Worm (Caenorhabditis elegans): ENCODE results near the gene str-240.
A peak's percentile ranks its signal among the peaks of the same experiment; 100 is the strongest.
"Not testable (repeated sequence)": the region's sequence is repeated elsewhere in the genome, so short reads cannot be mapped to it uniquely, and the experiment has no call there.

Gene str-240

ce11 chrV:1561169-1561568 lies 39.4 kb upstream of the str-240 start:
- TF ChIP-seq F44E2.7 (GFP tag; IDR thresholded peaks at IDR 0.05) (peak; percentile 93; the same call in 1 of the 2 replicates), Y48G9A.11 (GFP tag; IDR thresholded peaks at IDR 0.05) (peak; percentile 69), ctbp-1 (GFP tag; IDR thresholded peaks at IDR 0.05) (peak; percentile 61; the same call in 1 of the 2 replicates), Y75B8A.6 (GFP tag; IDR thresholded peaks at IDR 0.05) (peak; percentile 67; the same call in 1 of the 2 replicates), saeg-2 (GFP tag; IDR thresholded peaks at IDR 0.05) (peak; percentile 65; the same call in 1 of the 2 replicates), snpc-1.2 (GFP tag; IDR thresholded peaks at IDR 0.05) (peak; percentile 85; the same call in 1 of the 2 replicates), F26F4.8 (GFP tag; conservative IDR thresholded peaks at IDR 0.05) (peak; percentile 98), madf-5 (GFP tag; IDR thresholded peaks at IDR 0.05) (peak; percentile 22 to 77; a peak in 2 of 4 replicates), ZK337.2 (GFP tag; IDR thresholded peaks at IDR 0.05) (peak; percentile 57; the same call in 1 of the 2 replicates), ceh-20 (GFP tag; IDR thresholded peaks at IDR 0.05) (peak; percentile 70), zip-11 (GFP tag; IDR thresholded peaks at IDR 0.05) (peak; percentile 77; the same call in 1 of the 2 replicates), vab-7 (GFP tag; IDR thresholded peaks at IDR 0.05) (peak; percentile 92), php-3 (GFP tag; IDR thresholded peaks at IDR 0.05) (peak; percentile 71; the same call in 1 of the 2 replicates), lin-1 (GFP tag; IDR thresholded peaks at IDR 0.05) (peak; percentile 84; the same call in 1 of the 2 replicates), tra-1 (GFP tag; IDR thresholded peaks at IDR 0.05) (peak; percentile 77), madf-9 (GFP tag; conservative IDR thresholded peaks at IDR 0.05) (peak; percentile 81), egl-43 (GFP tag; IDR thresholded peaks at IDR 0.05) (peak; percentile 97), mxl-2 (GFP tag; conservative IDR thresholded peaks at IDR 0.05) (peak; percentile 82), D1046.2 (GFP tag; IDR thresholded peaks at IDR 0.05) (peak; percentile 86), dmd-6 (GFP tag; IDR thresholded peaks at IDR 0.05) (peak; percentile 35; the same call in 1 of the 2 replicates), lin-38 (GFP tag; IDR thresholded peaks at IDR 0.05) (peak; percentile 84), pha-4 (GFP tag; IDR thresholded peaks at IDR 0.05) (peak; percentile 95), arid-1 (GFP tag; conservative IDR thresholded peaks at IDR 0.05) (peak; percentile 95), ceh-44 (GFP tag; IDR thresholded peaks at IDR 0.05) (peak; percentile 46; the same call in 1 of the 2 replicates), nhr-41 (GFP tag; IDR thresholded peaks at IDR 0.05) (peak; percentile 75), mdt-29 (GFP tag; IDR thresholded peaks at IDR 0.05) (peak; percentile 32; the same call in 1 of the 2 replicates), hmg-1.1 (GFP tag; IDR thresholded peaks at IDR 0.05) (peak; percentile 70), dmd-9 (GFP tag; IDR thresholded peaks at IDR 0.05) (peak; percentile 79; the same call in 1 of the 2 replicates), dmd-8 (GFP tag; IDR thresholded peaks at IDR 0.05) (peak; percentile 99)
- TF ChIP-seq pha-4 (tag; optimal IDR thresholded peaks at IDR 0.05), result not testable (repeated sequence)

- no peak for TF ChIP-seq unc-62 (GFP tag; optimal IDR thresholded peaks at IDR 0.05 in 1 of 2)
- no peak for TF ChIP-seq unc-62 (tag; optimal IDR thresholded peaks at IDR 0.05)
- no peak for TF ChIP-seq unc-39 (tag; optimal IDR thresholded peaks at IDR 0.05)
- TF ChIP-seq nhr-237 (tag; optimal IDR thresholded peaks at IDR 0.05), result no peak
- no peak for TF ChIP-seq aly-2 (tag; optimal IDR thresholded peaks at IDR 0.05)
- no peak for TF ChIP-seq mep-1 (tag; optimal IDR thresholded peaks at IDR 0.05)
- TF ChIP-seq lin-29 (GFP tag; IDR thresholded peaks at IDR 0.05), result no peak
- TF ChIP-seq lin-13 (GFP tag; optimal IDR thresholded peaks at IDR 0.05), result no peak
- no peak for TF ChIP-seq daf-16 (GFP tag; optimal IDR thresholded peaks at IDR 0.05)
- TF ChIP-seq daf-16 (tag; optimal IDR thresholded peaks at IDR 0.05), result peak; percentile 57
- no peak for TF ChIP-seq ctbp-1 (GFP tag; IDR thresholded peaks at IDR 0.05)
- TF ChIP-seq spr-3 (GFP tag; optimal IDR thresholded peaks at IDR 0.05), result no peak
- TF ChIP-seq nhr-28 (tag; optimal IDR thresholded peaks at IDR 0.05), result peak; percentile 8
- no peak for TF ChIP-seq nhr-6 (tag; optimal IDR thresholded peaks at IDR 0.05)
These were observed 36.4 kb upstream of the str-240 start for ce11 chrV:1558113-1558512.
